Fruit fly (Drosophila melanogaster) whole organism, embryonic: ENCODE measurements around the gene CG42554.

Source experiments
- Ada2b ChIP-seq: fragments of 200-800 bp; sonication (Bioruptor generic); IDR thresholded peaks from 2 replicates; pipeline ENCODE4 v1.3.6; 2022; ENCODE audit warnings: missing biosample characterization, missing genetic modification characterization
- Bgb ChIP-seq: fragments of 200-800 bp; sonication (Bioruptor generic); IDR thresholded peaks from 2 replicates; pipeline ENCODE4 v1.3.6; 2022; ENCODE audit warnings: missing biosample characterization, missing genetic modification characterization; ENCODE audit not compliant: partially characterized antibody
- CG10274 ChIP-seq: fragments of 200-800 bp; sonication (Bioruptor generic); optimal IDR thresholded peaks from 3 replicates; lab custom pipeline; 2017; ENCODE audit warnings: missing biosample characterization, mild to moderate bottlenecking, missing genetic modification characterization
- CG10565 ChIP-seq: fragments of 200-800 bp; sonication (Bioruptor generic); optimal IDR thresholded peaks from 3 replicates; lab custom pipeline; 2016; ENCODE audit warnings: missing biosample characterization, mild to moderate bottlenecking, missing genetic modification characterization
- CG14860 ChIP-seq: fragments of 200-800 bp; sonication (Bioruptor generic); IDR thresholded peaks from 3 replicates; pipeline ENCODE4 v1.3.6; 2022; ENCODE audit warnings: missing biosample characterization, missing genetic modification characterization; ENCODE audit not compliant: partially characterized antibody
- CG1529 ChIP-seq: fragments of 200-800 bp; sonication (Bioruptor generic); optimal IDR thresholded peaks from 3 replicates; lab custom pipeline; 2018; ENCODE audit warnings: missing biosample characterization, missing genetic modification characterization
- CG16815 ChIP-seq: fragments of 200-800 bp; sonication (Bioruptor generic); optimal IDR thresholded peaks from 3 replicates; lab custom pipeline; 2017; ENCODE audit warnings: missing biosample characterization, mild to moderate bottlenecking, missing genetic modification characterization
- CG17612 ChIP-seq: fragments of 200-800 bp; sonication (Bioruptor generic); IDR thresholded peaks from 2 replicates; pipeline ENCODE4 v1.3.6; 2022; ENCODE audit warnings: missing biosample characterization, missing genetic modification characterization
- CG2129 ChIP-seq: fragments of 200-800 bp; sonication (Bioruptor generic); IDR thresholded peaks from 2 replicates; pipeline ENCODE4 v1.3.6; 2022; ENCODE audit warnings: missing biosample characterization, missing genetic modification characterization; ENCODE audit not compliant: partially characterized antibody
- CG2199 ChIP-seq: fragments of 200-800 bp; sonication (Bioruptor generic); IDR thresholded peaks from 3 replicates; pipeline ENCODE4 v1.3.6; 2022; ENCODE audit warnings: missing biosample characterization, missing genetic modification characterization
- CG3281 ChIP-seq: fragments of 200-800 bp; sonication (Bioruptor generic); optimal IDR thresholded peaks from 3 replicates; lab custom pipeline; 2017; ENCODE audit warnings: missing biosample characterization, mild to moderate bottlenecking, missing genetic modification characterization
- CG33557 ChIP-seq: fragments of 200-800 bp; sonication (Bioruptor generic); optimal IDR thresholded peaks from 2 replicates; lab custom pipeline; 2019; ENCODE audit warnings: missing biosample characterization, mild to moderate bottlenecking, missing genetic modification characterization, moderate library complexity
- CG3847 ChIP-seq: fragments of 200-800 bp; sonication (Bioruptor generic); IDR thresholded peaks from 2 replicates; pipeline ENCODE4 v1.3.6; 2022; ENCODE audit warnings: missing biosample characterization, missing genetic modification characterization
- CG42726 ChIP-seq: fragments of 200-800 bp; sonication (Bioruptor generic); IDR thresholded peaks from 2 replicates; pipeline ENCODE4 v1.3.6; 2022; ENCODE audit warnings: missing biosample characterization, missing genetic modification characterization; ENCODE audit not compliant: partially characterized antibody
- CG4730 ChIP-seq: fragments of 200-800 bp; sonication (Bioruptor generic); IDR thresholded peaks from 2 replicates; pipeline ENCODE4 v1.3.6; 2022; ENCODE audit warnings: missing biosample characterization, missing genetic modification characterization
- CG6765 ChIP-seq: fragments of 200-800 bp; sonication (Bioruptor generic); optimal IDR thresholded peaks from 3 replicates; lab custom pipeline; 2017; ENCODE audit warnings: missing biosample characterization, mild to moderate bottlenecking, missing genetic modification characterization
- CG7556 ChIP-seq: fragments of 200-800 bp; sonication (Bioruptor generic); optimal IDR thresholded peaks from 2 replicates; lab custom pipeline; 2017; ENCODE audit warnings: missing biosample characterization, mild to moderate bottlenecking, missing genetic modification characterization
- CG7839 ChIP-seq: fragments of 200-800 bp; sonication (Bioruptor generic); optimal IDR thresholded peaks from 3 replicates; lab custom pipeline; 2018; ENCODE audit warnings: missing biosample characterization, mild to moderate bottlenecking, missing genetic modification characterization, moderate library complexity
- CG7928 ChIP-seq: fragments of 200-800 bp; sonication (Bioruptor generic); optimal IDR thresholded peaks from 2 replicates; lab custom pipeline; 2017; ENCODE audit warnings: missing biosample characterization, mild to moderate bottlenecking, missing genetic modification characterization
- CG7987 ChIP-seq: fragments of 200-800 bp; sonication (Bioruptor generic); optimal IDR thresholded peaks from 2 replicates; lab custom pipeline; 2018; ENCODE audit warnings: missing biosample characterization, mild to moderate bottlenecking, missing genetic modification characterization, moderate library complexity
- CG8359 ChIP-seq: fragments of 200-800 bp; sonication (Bioruptor generic); optimal IDR thresholded peaks from 2 replicates; lab custom pipeline; 2017; ENCODE audit warnings: missing biosample characterization, mild to moderate bottlenecking, missing genetic modification characterization, borderline replicate concordance
- CTCF ChIP-seq: fragments of 200-800 bp; sonication (Bioruptor generic); optimal IDR thresholded peaks from 2 replicates; lab custom pipeline; 2017; ENCODE audit warnings: missing biosample characterization, mild to moderate bottlenecking, missing genetic modification characterization, moderate library complexity
- CrebB ChIP-seq: fragments of 200-800 bp; sonication (Bioruptor generic); optimal IDR thresholded peaks from 3 replicates; lab custom pipeline; 2018; ENCODE audit warnings: missing biosample characterization, mild to moderate bottlenecking, missing genetic modification characterization
- Ets97D ChIP-seq: fragments of 200-800 bp; sonication (Bioruptor generic); optimal IDR thresholded peaks from 3 replicates; lab custom pipeline; 2016; ENCODE audit warnings: missing biosample characterization, missing genetic modification characterization
- Fer2 ChIP-seq: fragments of 200-800 bp; sonication (Bioruptor generic); optimal IDR thresholded peaks from 2 replicates; lab custom pipeline; 2018; ENCODE audit warnings: missing biosample characterization, mild to moderate bottlenecking, missing genetic modification characterization, moderate library complexity
- HHEX ChIP-seq: fragments of 200-800 bp; sonication (Bioruptor generic); optimal IDR thresholded peaks from 3 replicates; lab custom pipeline; 2017; ENCODE audit warnings: missing biosample characterization, mild to moderate bottlenecking, missing genetic modification characterization, missing genetic modification reagents
- HLH3B ChIP-seq: fragments of 200-800 bp; sonication (Bioruptor generic); IDR thresholded peaks from 2 replicates; pipeline ENCODE4 v1.3.6; 2022; ENCODE audit warnings: missing biosample characterization, missing genetic modification characterization
- Hr78 ChIP-seq, 2 experiments: fragments of 200-800 bp in 1 of 2; fragments of >200 bp in 1 of 2; sonication (Bioruptor generic) in 1 of 2; optimal IDR thresholded peaks; 2 replicates each; lab custom pipeline; 2017 to 2019; ENCODE audit warnings: missing biosample characterization in 2 of 2, missing genetic modification characterization in 2 of 2, mild to moderate bottlenecking in 1 of 2, moderate library complexity in 1 of 2
- MBD-R2 ChIP-seq: fragments of 200-800 bp; sonication (Bioruptor generic); IDR thresholded peaks from 2 replicates; pipeline ENCODE4 v1.3.6; 2022; ENCODE audit warnings: missing biosample characterization, missing genetic modification characterization
- Max ChIP-seq: fragments of 200-800 bp; sonication (Bioruptor generic); optimal IDR thresholded peaks from 2 replicates; lab custom pipeline; 2016; ENCODE audit warnings: missing biosample characterization, mild to moderate bottlenecking, missing genetic modification characterization
- Scr ChIP-seq: fragments of 200-800 bp; sonication (Bioruptor generic); IDR thresholded peaks from 2 replicates; pipeline ENCODE4 v1.3.6; 2022; ENCODE audit warnings: missing biosample characterization, missing genetic modification characterization; ENCODE audit not compliant: partially characterized antibody
- Sox100B ChIP-seq: fragments of 200-800 bp; sonication (Bioruptor generic); optimal IDR thresholded peaks from 3 replicates; lab custom pipeline; 2018; ENCODE audit warnings: missing biosample characterization, mild to moderate bottlenecking, missing genetic modification characterization
- al ChIP-seq: fragments of 200-800 bp; sonication (Bioruptor generic); IDR thresholded peaks from 2 replicates; pipeline ENCODE4 v1.3.6; 2022; ENCODE audit warnings: missing biosample characterization, missing genetic modification characterization
- amos ChIP-seq: fragments of 200-800 bp; sonication (Bioruptor generic); IDR thresholded peaks from 2 replicates; pipeline ENCODE4 v1.3.6; 2022; ENCODE audit warnings: missing biosample characterization, missing genetic modification characterization; ENCODE audit not compliant: partially characterized antibody
- ara ChIP-seq: fragments of 200-800 bp; sonication (Bioruptor generic); IDR thresholded peaks from 2 replicates; pipeline ENCODE4 v1.3.6; 2022; ENCODE audit warnings: missing biosample characterization, missing genetic modification characterization
- az2 ChIP-seq: fragments of 200-800 bp; sonication (Bioruptor generic); optimal IDR thresholded peaks from 3 replicates; lab custom pipeline; 2016; ENCODE audit warnings: missing biosample characterization, missing genetic modification characterization
- corto ChIP-seq: fragments of 200-800 bp; sonication (Bioruptor generic); optimal IDR thresholded peaks from 2 replicates; lab custom pipeline; 2016; ENCODE audit warnings: missing biosample characterization, mild to moderate bottlenecking, missing genetic modification characterization, moderate library complexity
- crc ChIP-seq: fragments of 200-800 bp; sonication (Bioruptor generic); optimal IDR thresholded peaks from 2 replicates; lab custom pipeline; 2016; ENCODE audit warnings: missing biosample characterization, missing genetic modification characterization
- cwo ChIP-seq: fragments of 200-800 bp; sonication (Bioruptor generic); optimal IDR thresholded peaks from 3 replicates; lab custom pipeline; 2017; ENCODE audit warnings: missing biosample characterization, missing genetic modification characterization, mild to moderate bottlenecking, moderate library complexity, missing genetic modification reagents
- esg ChIP-seq: fragments of 200-800 bp; sonication (Bioruptor generic); conservative IDR thresholded peaks from 2 replicates; pipeline ENCODE4 v1.3.6; 2022; ENCODE audit warnings: missing biosample characterization, missing genetic modification characterization
- eve ChIP-seq, 2 experiments: fragments of >200 bp; optimal IDR thresholded peaks; 2 replicates each; lab custom pipeline; 2017; ENCODE audit warnings: missing biosample characterization in 2 of 2, missing genetic modification characterization in 2 of 2
- gcm2 ChIP-seq: fragments of 200-800 bp; sonication (Bioruptor generic); optimal IDR thresholded peaks from 2 replicates; lab custom pipeline; 2016; ENCODE audit warnings: missing biosample characterization, missing genetic modification characterization
- gem ChIP-seq: fragments of 200-800 bp; sonication (Bioruptor generic); optimal IDR thresholded peaks from 2 replicates; lab custom pipeline; 2019; ENCODE audit warnings: missing biosample characterization, mild to moderate bottlenecking, missing genetic modification characterization, moderate library complexity
- gfzf ChIP-seq: fragments of 200-800 bp; sonication (Bioruptor generic); optimal IDR thresholded peaks from 2 replicates; lab custom pipeline; 2016; ENCODE audit warnings: missing biosample characterization, mild to moderate bottlenecking, missing genetic modification characterization, moderate library complexity
- jigr1 ChIP-seq: fragments of 200-800 bp; sonication (Bioruptor generic); IDR thresholded peaks from 3 replicates; pipeline ENCODE4 v1.3.6; 2022; ENCODE audit warnings: missing biosample characterization, missing genetic modification characterization
- kay ChIP-seq: fragments of 200-800 bp; sonication (Bioruptor generic); optimal IDR thresholded peaks from 2 replicates; lab custom pipeline; 2016; ENCODE audit warnings: missing biosample characterization, missing genetic modification characterization
- onecut ChIP-seq: fragments of 200-800 bp; sonication (Bioruptor generic); IDR thresholded peaks from 2 replicates; pipeline ENCODE4 v1.3.6; 2022; ENCODE audit warnings: missing biosample characterization, missing genetic modification characterization
- phol ChIP-seq: fragments of 200-800 bp; sonication (Bioruptor generic); optimal IDR thresholded peaks from 3 replicates; lab custom pipeline; 2018; ENCODE audit warnings: missing biosample characterization, mild to moderate bottlenecking, missing genetic modification characterization, moderate library complexity
- shn ChIP-seq: fragments of 200-800 bp; sonication (Bioruptor generic); optimal IDR thresholded peaks from 3 replicates; lab custom pipeline; 2016; ENCODE audit warnings: missing biosample characterization, missing genetic modification characterization
- zen2 ChIP-seq: fragments of 200-800 bp; sonication (Bioruptor generic); IDR thresholded peaks from 3 replicates; pipeline ENCODE4 v1.3.6; 2022; ENCODE audit warnings: missing biosample characterization, missing genetic modification characterization; ENCODE audit not compliant: partially characterized antibody

CG42554 gene

dm6 chr3L:805642-806218 is 29.8 kb upstream of the CG42554 start (continued):
- no peak for TF ChIP-seq CG2129 (GFP tag; lab: Robert Waterston, UW)
- TF ChIP-seq crc (GFP tag; lab: Kevin White, UChicago) = no peak
- no peak for TF ChIP-seq Fer2 (tag; lab: Kevin White, UChicago)
- no peak for TF ChIP-seq al (GFP tag; lab: Robert Waterston, UW)
- TF ChIP-seq eve (GFP tag; optimal IDR thresholded peaks at IDR 0.05; lab: Kevin White, UChicago) = peak in 1 of 2 experiments; percentile 68
- peak; percentile 48 for TF ChIP-seq cwo (GFP tag; lab: Kevin White, UChicago)
- peak; percentile 19 for TF ChIP-seq CG10274 (GFP tag; lab: Kevin White, UChicago)
- peak; percentile 59 for TF ChIP-seq az2 (GFP tag; lab: Kevin White, UChicago)
- 0 out of 3 replicates have a peak, but pooled peaks have one; percentile 61 for TF ChIP-seq CG2199 (GFP tag; lab: Robert Waterston, UW)
- TF ChIP-seq onecut (GFP tag; lab: Robert Waterston, UW) = peak; percentile 41
- TF ChIP-seq CG7839 (tag; lab: Kevin White, UChicago) = peak; percentile 64
- no peak for TF ChIP-seq Bgb
- no peak for TF ChIP-seq CG3847 (GFP tag; lab: Robert Waterston, UW)
- TF ChIP-seq CG4730 (GFP tag; lab: Robert Waterston, UW) = no peak
- peak; percentile 57 for TF ChIP-seq CG7556 (GFP tag; lab: Kevin White, UChicago)
- peak; percentile 65 for TF ChIP-seq Sox100B (GFP tag; lab: Kevin White, UChicago)
- TF ChIP-seq jigr1 (GFP tag; lab: Robert Waterston, UW) = no peak
- peak; percentile 27 for TF ChIP-seq CG16815 (GFP tag; lab: Kevin White, UChicago)
- TF ChIP-seq CG6765 (GFP tag; lab: Kevin White, UChicago) = peak; percentile 17
- TF ChIP-seq gem = peak; percentile 70
- no peak for TF ChIP-seq CG42726
- TF ChIP-seq HHEX (GFP tag; lab: Kevin White, UChicago) = peak; percentile 54
- no peak for TF ChIP-seq CG7928 (GFP tag; lab: Kevin White, UChicago)
- TF ChIP-seq CG14860 (GFP tag; lab: Robert Waterston, UW) = no peak
- TF ChIP-seq ara (GFP tag; lab: Robert Waterston, UW) = peak; percentile 83
- TF ChIP-seq CG10565 (GFP tag; lab: Kevin White, UChicago) = no peak
- TF ChIP-seq CG8359 (GFP tag; lab: Kevin White, UChicago) = no peak
- no peak for TF ChIP-seq gcm2 (GFP tag; lab: Kevin White, UChicago)
- no peak for TF ChIP-seq CG17612 (GFP tag; lab: Robert Waterston, UW)
- TF ChIP-seq Max = no peak
- TF ChIP-seq Hr78 (GFP tag; optimal IDR thresholded peaks at IDR 0.05; lab: Kevin White, UChicago) = peak in 1 of 2 experiments; percentile 46
- peak; percentile 67 for TF ChIP-seq HLH3B
- no peak for TF ChIP-seq gfzf
- peak; percentile 50 for TF ChIP-seq CG1529
- peak; percentile 78 for TF ChIP-seq phol (tag; lab: Kevin White, UChicago)
- no peak for TF ChIP-seq CrebB (tag; lab: Kevin White, UChicago)
- TF ChIP-seq esg (GFP tag; lab: Robert Waterston, UW) = peak; percentile 36; the same call in 1 of the 2 replicates
- TF ChIP-seq Scr (GFP tag; lab: Robert Waterston, UW) = no peak
- TF ChIP-seq amos (GFP tag; lab: Robert Waterston, UW) = no peak
- no peak for TF ChIP-seq kay (GFP tag; lab: Kevin White, UChicago)
- no peak for TF ChIP-seq Ada2b (GFP tag; lab: Robert Waterston, UW)
- no peak for TF ChIP-seq CG7987
- TF ChIP-seq zen2 (GFP tag; lab: Robert Waterston, UW) = no peak
- TF ChIP-seq corto (GFP tag; lab: Kevin White, UChicago) = no peak
- no peak for TF ChIP-seq shn (GFP tag; lab: Kevin White, UChicago)
- peak; percentile 51 for TF ChIP-seq CG3281
- TF ChIP-seq Ets97D (GFP tag; lab: Kevin White, UChicago) = no peak
- peak; percentile 14; the same call in 1 of the 2 replicates for TF ChIP-seq MBD-R2
- TF ChIP-seq CG33557 (GFP tag; lab: Kevin White, UChicago) = no peak
- TF ChIP-seq CTCF (GFP tag; lab: Kevin White, UChicago) = no peak
